Fruit fly (Drosophila melanogaster) whole organism, wandering third instar larva: ENCODE data around the gene CG42240.

Experiments
- Abd-B ChIP-seq: fragments of >200 bp; optimal IDR thresholded peaks from 2 replicates; lab custom pipeline; 2017; ENCODE audit warnings: missing biosample characterization, missing genetic modification characterization
- CG32264 ChIP-seq: fragments of 200-800 bp; sonication (Bioruptor generic); optimal IDR thresholded peaks from 2 replicates; lab custom pipeline; 2016; ENCODE audit warnings: missing biosample characterization, missing genetic modification characterization
- CG9705 ChIP-seq: fragments of 200-800 bp; sonication (Bioruptor generic); optimal IDR thresholded peaks from 2 replicates; lab custom pipeline; 2018; ENCODE audit warnings: missing biosample characterization, mild to moderate bottlenecking, missing genetic modification characterization
- CrebA ChIP-seq: fragments of 200-800 bp; sonication (Bioruptor generic); optimal IDR thresholded peaks from 2 replicates; lab custom pipeline; 2016; ENCODE audit warnings: missing biosample characterization, mild to moderate bottlenecking, missing genetic modification characterization, borderline replicate concordance
- Dif ChIP-seq: fragments of 200-275, 200-300 bp; sonication (Bioruptor generic); optimal IDR thresholded peaks from 2 replicates; lab custom pipeline; 2018; ENCODE audit warnings: missing biosample characterization, missing genetic modification characterization; ENCODE audit not compliant: partially characterized antibody
- HLH106 ChIP-seq: fragments of 200-800 bp; optimal IDR thresholded peaks from 3 replicates; lab custom pipeline; 2019; ENCODE audit warnings: missing biosample characterization, mild to moderate bottlenecking, missing genetic modification characterization, moderate library complexity
- Hnf4 ChIP-seq: fragments of 200-800 bp; sonication (Bioruptor generic); optimal IDR thresholded peaks from 2 replicates; lab custom pipeline; 2016; ENCODE audit warnings: missing biosample characterization, mild to moderate bottlenecking, missing genetic modification characterization
- Hr78 ChIP-seq: fragments of >200 bp; optimal IDR thresholded peaks from 2 replicates; lab custom pipeline; 2017; ENCODE audit warnings: missing biosample characterization, missing genetic modification characterization
- Hr83 ChIP-seq: fragments of 200-300 bp; sonication (Bioruptor generic); optimal IDR thresholded peaks from 2 replicates; lab custom pipeline; 2016; ENCODE audit warnings: missing biosample characterization, mild to moderate bottlenecking, missing genetic modification characterization, moderate library complexity; ENCODE audit not compliant: poor library complexity, severe bottlenecking
- Jra ChIP-seq: sonication (Bioruptor generic); optimal IDR thresholded peaks from 2 replicates; lab custom pipeline; 2016; ENCODE audit warnings: missing biosample characterization, missing genetic modification characterization
- Mio ChIP-seq: sonication (Bioruptor generic); optimal IDR thresholded peaks from 2 replicates; lab custom pipeline; 2016; ENCODE audit warnings: missing biosample characterization, missing genetic modification characterization
- Myc ChIP-seq: fragments of >200 bp; optimal IDR thresholded peaks from 2 replicates; lab custom pipeline; 2017
- N ChIP-seq: fragments of >200 bp; optimal IDR thresholded peaks from 2 replicates; lab custom pipeline; 2018; ENCODE audit warnings: missing biosample characterization, missing external identifiers, missing genetic modification characterization
- OdsH ChIP-seq: fragments of 200-800 bp; sonication (Bioruptor generic); optimal IDR thresholded peaks from 2 replicates; lab custom pipeline; 2016; ENCODE audit warnings: missing biosample characterization, mild to moderate bottlenecking, missing genetic modification characterization
- Rel ChIP-seq, 2 experiments: fragments of 200-800 bp; sonication (Bioruptor generic) in 1 of 2; optimal IDR thresholded peaks; 2 replicates in 1 of 2; 3 replicates in 1 of 2; lab custom pipeline; 2016 to 2019; ENCODE audit warnings: mild to moderate bottlenecking in 2 of 2, missing biosample characterization in 2 of 2, missing genetic modification characterization in 2 of 2, moderate library complexity in 1 of 2
- Sp1 ChIP-seq: fragments of 200-800 bp; sonication (Bioruptor generic); optimal IDR thresholded peaks from 3 replicates; lab custom pipeline; 2019; ENCODE audit warnings: missing biosample characterization, mild to moderate bottlenecking, missing genetic modification characterization, moderate library complexity
- br ChIP-seq: fragments of 200-800 bp; sonication (Bioruptor generic); optimal IDR thresholded peaks from 2 replicates; lab custom pipeline; 2016; ENCODE audit warnings: missing biosample characterization, missing genetic modification characterization
- brk ChIP-seq: fragments of 200-800 bp; sonication (Bioruptor generic); optimal IDR thresholded peaks from 2 replicates; lab custom pipeline; 2016; ENCODE audit warnings: missing biosample characterization, mild to moderate bottlenecking, missing genetic modification characterization
- dl ChIP-seq, 2 experiments: fragments of 175-275, 200-275 bp in 1 of 2; fragments of 200-275 bp in 1 of 2; sonication (Bioruptor generic); optimal IDR thresholded peaks; lab custom pipeline; 2018; ENCODE audit warnings: mild to moderate bottlenecking in 2 of 2, missing biosample characterization in 2 of 2, missing genetic modification characterization in 2 of 2, moderate library complexity in 2 of 2; ENCODE audit not compliant: partially characterized antibody in 2 of 2, insufficient read depth in 1 of 2
- dmrt93B ChIP-seq: fragments of 200-800 bp; sonication (Bioruptor generic); optimal IDR thresholded peaks from 2 replicates; lab custom pipeline; 2018; ENCODE audit warnings: missing biosample characterization, mild to moderate bottlenecking, missing genetic modification characterization
- dsf ChIP-seq: sonication (Bioruptor generic); optimal IDR thresholded peaks from 2 replicates; lab custom pipeline; 2016; ENCODE audit warnings: missing biosample characterization, missing genetic modification characterization, borderline replicate concordance
- ey ChIP-seq: fragments of 200-800 bp; sonication (Bioruptor generic); optimal IDR thresholded peaks from 2 replicates; lab custom pipeline; 2016; ENCODE audit warnings: missing biosample characterization, missing genetic modification characterization
- foxo ChIP-seq, 2 experiments: fragments of 200-800 bp; sonication (Bioruptor generic); optimal IDR thresholded peaks; 2 replicates in 1 of 2; 3 replicates in 1 of 2; lab custom pipeline; 2016 to 2017; ENCODE audit warnings: missing biosample characterization in 2 of 2, missing genetic modification characterization in 2 of 2
- fru ChIP-seq: fragments of 200-800 bp; sonication (Bioruptor generic); optimal IDR thresholded peaks from 3 replicates; lab custom pipeline; 2016; ENCODE audit warnings: missing biosample characterization, mild to moderate bottlenecking, missing genetic modification characterization
- h ChIP-seq: fragments of 200-800 bp; sonication (Bioruptor generic); optimal IDR thresholded peaks from 3 replicates; lab custom pipeline; 2016; ENCODE audit warnings: missing biosample characterization, mild to moderate bottlenecking, missing genetic modification characterization
- jim ChIP-seq: fragments of 175-275, 200-325 bp; sonication (Bioruptor generic); optimal IDR thresholded peaks from 2 replicates; lab custom pipeline; 2016; ENCODE audit warnings: missing biosample characterization, mild to moderate bottlenecking, missing genetic modification characterization
- lola ChIP-seq: fragments of >200 bp; optimal IDR thresholded peaks from 2 replicates; lab custom pipeline; 2017; ENCODE audit warnings: missing biosample characterization, missing genetic modification characterization
- pan ChIP-seq: fragments of >200 bp; optimal IDR thresholded peaks from 2 replicates; lab custom pipeline; 2017
- psq ChIP-seq: fragments of 200-800 bp; sonication (Bioruptor generic); optimal IDR thresholded peaks from 3 replicates; lab custom pipeline; 2017; ENCODE audit warnings: missing biosample characterization, mild to moderate bottlenecking, missing genetic modification characterization, moderate library complexity
- rgr ChIP-seq: fragments of 200-800 bp; sonication (Bioruptor generic); optimal IDR thresholded peaks from 3 replicates; lab custom pipeline; 2016; ENCODE audit warnings: missing biosample characterization, mild to moderate bottlenecking, missing genetic modification characterization
- sage ChIP-seq: fragments of 200-800 bp; sonication (Bioruptor generic); optimal IDR thresholded peaks from 2 replicates; lab custom pipeline; 2016; ENCODE audit warnings: missing biosample characterization, mild to moderate bottlenecking, missing genetic modification characterization
- sv ChIP-seq: fragments of 200-800 bp; sonication (Bioruptor generic); optimal IDR thresholded peaks from 3 replicates; lab custom pipeline; 2016; ENCODE audit warnings: missing biosample characterization, missing genetic modification characterization
- tai ChIP-seq: sonication (Bioruptor generic); optimal IDR thresholded peaks from 2 replicates; lab custom pipeline; 2016; ENCODE audit warnings: missing biosample characterization, missing genetic modification characterization

The CG42240 gene

dm6 chrX:6338738-6339614 lies 8.3 kb downstream of the CG42240 start:
- no peak for TF ChIP-seq CG32264 (GFP tag; lab: Kevin White, UChicago)
- no peak for TF ChIP-seq Jra (GFP tag; lab: Kevin White, UChicago)
- TF ChIP-seq h: peak; percentile 55
- no peak for TF ChIP-seq tai (GFP tag; lab: Kevin White, UChicago)
- TF ChIP-seq fru (GFP tag; lab: Kevin White, UChicago): peak; percentile 57
- no peak for TF ChIP-seq CrebA (GFP tag; lab: Kevin White, UChicago)
- no peak for TF ChIP-seq Hr78 (GFP tag; lab: Kevin White, UChicago)
- TF ChIP-seq Rel (GFP tag; optimal IDR thresholded peaks at IDR 0.05; lab: Kevin White, UChicago): no peak
- TF ChIP-seq Rel (tag; optimal IDR thresholded peaks at IDR 0.05; lab: Kevin White, UChicago): no peak
- TF ChIP-seq N (GFP tag; lab: Kevin White, UChicago): no peak
- no peak for TF ChIP-seq jim
- peak; percentile 53 for TF ChIP-seq HLH106
- peak; percentile 48 for TF ChIP-seq ey
- TF ChIP-seq OdsH: peak; percentile 23
- no peak for TF ChIP-seq CG9705
- TF ChIP-seq br (GFP tag; lab: Kevin White, UChicago): peak; percentile 39
- peak; percentile 59 for TF ChIP-seq Dif (GFP tag; lab: Kevin White, UChicago)
- TF ChIP-seq dsf (GFP tag; lab: Kevin White, UChicago): no peak
- no peak for TF ChIP-seq sage
- peak; percentile 14 to 47 for TF ChIP-seq dl (GFP tag; optimal IDR thresholded peaks at IDR 0.05; lab: Kevin White, UChicago; ENCODE audit: insufficient read depth in 1 of 2, partially characterized antibody in 2 of 2)
- no peak for TF ChIP-seq Myc (lab: Kevin White, UChicago)
- no peak for TF ChIP-seq pan (lab: Kevin White, UChicago)
- TF ChIP-seq Hr83: no peak
- TF ChIP-seq rgr (GFP tag; lab: Kevin White, UChicago): peak; percentile 19
- peak; percentile 8 for TF ChIP-seq Hnf4
- no peak for TF ChIP-seq Mio (GFP tag; lab: Kevin White, UChicago)
- TF ChIP-seq foxo (GFP tag; optimal IDR thresholded peaks at IDR 0.05; lab: Kevin White, UChicago): peak in 1 of 2 experiments; percentile 62
- TF ChIP-seq brk (GFP tag; lab: Kevin White, UChicago): no peak
- no peak for TF ChIP-seq lola (GFP tag; lab: Kevin White, UChicago)
- TF ChIP-seq dmrt93B (GFP tag; lab: Kevin White, UChicago): peak; percentile 22
- TF ChIP-seq Sp1 (GFP tag; lab: Kevin White, UChicago): peak; percentile 13

- TF ChIP-seq h (no peak), psq (GFP tag; lab: Kevin White, UChicago) (peak; percentile 87)
Observed at dm6 chrX:6339970-6340548, 9.4 kb downstream of the CG42240 start.

dm6 chrX:6340593-6341068 lies 10.0 kb downstream of the CG42240 start:
- TF ChIP-seq psq (GFP tag; lab: Kevin White, UChicago): peak; percentile 51
- TF ChIP-seq foxo (GFP tag; optimal IDR thresholded peaks at IDR 0.05; lab: Kevin White, UChicago): peak in 1 of 2 experiments; percentile 78
- no peak for TF ChIP-seq Hr78 (GFP tag; lab: Kevin White, UChicago)
- no peak for TF ChIP-seq Abd-B (GFP tag; lab: Kevin White, UChicago)
- no peak for TF ChIP-seq N (GFP tag; lab: Kevin White, UChicago)
- TF ChIP-seq sage: no peak
- peak; percentile 75 for TF ChIP-seq h
- peak; percentile 72 for TF ChIP-seq CG9705
- TF ChIP-seq CG32264 (GFP tag; lab: Kevin White, UChicago): no peak
- no peak for TF ChIP-seq Jra (GFP tag; lab: Kevin White, UChicago)
- TF ChIP-seq br (GFP tag; lab: Kevin White, UChicago): peak; percentile 79
- TF ChIP-seq OdsH: peak; percentile 76
- peak; percentile 73 for TF ChIP-seq rgr (GFP tag; lab: Kevin White, UChicago)
- peak; percentile 49 for TF ChIP-seq Hnf4
- no peak for TF ChIP-seq Rel (GFP tag; optimal IDR thresholded peaks at IDR 0.05; lab: Kevin White, UChicago)
- peak; percentile 42 for TF ChIP-seq Rel (tag; optimal IDR thresholded peaks at IDR 0.05; lab: Kevin White, UChicago)
- no peak for TF ChIP-seq Dif (GFP tag; lab: Kevin White, UChicago)
- no peak for TF ChIP-seq pan (lab: Kevin White, UChicago)
- TF ChIP-seq Sp1 (GFP tag; lab: Kevin White, UChicago): peak; percentile 92
- TF ChIP-seq HLH106: peak; percentile 88
- no peak for TF ChIP-seq tai (GFP tag; lab: Kevin White, UChicago)
- TF ChIP-seq ey: peak; percentile 57
- TF ChIP-seq sv (GFP tag; lab: Kevin White, UChicago): peak; percentile 66
- no peak for TF ChIP-seq CrebA (GFP tag; lab: Kevin White, UChicago)
- peak; percentile 85 for TF ChIP-seq dmrt93B (GFP tag; lab: Kevin White, UChicago)
- TF ChIP-seq lola (GFP tag; lab: Kevin White, UChicago): no peak
- no peak for TF ChIP-seq Mio (GFP tag; lab: Kevin White, UChicago)
- peak; percentile 30 for TF ChIP-seq brk (GFP tag; lab: Kevin White, UChicago)
- TF ChIP-seq Hr83: no peak
- TF ChIP-seq Myc (lab: Kevin White, UChicago): no peak
- TF ChIP-seq fru (GFP tag; lab: Kevin White, UChicago): peak; percentile 78
